Worm (Caenorhabditis elegans): ENCODE measurements around the gene old-1.
"Not testable (repeated sequence)": the region's sequence is repeated elsewhere in the genome, so short reads cannot be mapped to it uniquely, and the experiment has no call there.

The old-1 gene

ce11 chrII:9866378-9866777 is 2.2 kb downstream of the old-1 start, which contains the start of gene chil-1:
chil-1 (minus strand) TSS chrII:9866478.
- not testable (repeated sequence) for TF ChIP-seq nhr-12 (tag; optimal IDR thresholded peaks at IDR 0.05); ces-1 (GFP tag; optimal IDR thresholded peaks at IDR 0.05); lin-13 (tag; optimal IDR thresholded peaks at IDR 0.05)

- TF ChIP-seq sem-2 (GFP tag; optimal IDR thresholded peaks at IDR 0.05), result no peak
- no peak for TF ChIP-seq nhr-28 (tag; optimal IDR thresholded peaks at IDR 0.05)
- TF ChIP-seq flh-1 (GFP tag; optimal IDR thresholded peaks at IDR 0.05), result no peak
- TF ChIP-seq mls-2 (tag; optimal IDR thresholded peaks at IDR 0.05), result no peak
- no peak for TF ChIP-seq nhr-12 (tag; optimal IDR thresholded peaks at IDR 0.05)
- no peak for TF ChIP-seq ham-2 (GFP tag; optimal IDR thresholded peaks at IDR 0.05)
Observed at ce11 chrII:9862147-9862546, 6.4 kb downstream of the old-1 start, which contains the start of gene C08H9.18. C08H9.18 (minus strand) TSS chrII:9862247.

- no peak for TF ChIP-seq lsy-2 (tag; optimal IDR thresholded peaks at IDR 0.05)
- no peak for TF ChIP-seq sem-2 (GFP tag; optimal IDR thresholded peaks at IDR 0.05)
- no peak for TF ChIP-seq tbx-8 (GFP tag; optimal IDR thresholded peaks at IDR 0.05)
- TF ChIP-seq ceh-39 (tag; optimal IDR thresholded peaks at IDR 0.05), result no peak
- TF ChIP-seq zip-8 (tag; optimal IDR thresholded peaks at IDR 0.05), result no peak
- TF ChIP-seq mep-1 (tag; optimal IDR thresholded peaks at IDR 0.05), result no peak
- no peak for TF ChIP-seq unc-62 (GFP tag; optimal IDR thresholded peaks at IDR 0.05)
- TF ChIP-seq nhr-237 (tag; optimal IDR thresholded peaks at IDR 0.05), result no peak
- TF ChIP-seq lin-13 (tag; optimal IDR thresholded peaks at IDR 0.05), result no peak
- no peak for TF ChIP-seq elt-3 (tag; optimal IDR thresholded peaks at IDR 0.05)
- TF ChIP-seq mls-2 (tag; optimal IDR thresholded peaks at IDR 0.05), result no peak
- no peak for TF ChIP-seq mab-5 (tag; optimal IDR thresholded peaks at IDR 0.05)
- no peak for TF ChIP-seq pha-4 (tag; optimal IDR thresholded peaks at IDR 0.05)
- TF ChIP-seq blmp-1 (tag; optimal IDR thresholded peaks at IDR 0.05), result no peak
Observed at ce11 chrII:9861394-9861793, 7.2 kb downstream of the old-1 start, which contains the start of gene chil-3. chil-3 (minus strand) TSS chrII:9861494.

- no peak for TF ChIP-seq ham-2 (GFP tag; optimal IDR thresholded peaks at IDR 0.05)
- no peak for TF ChIP-seq zip-8 (tag; optimal IDR thresholded peaks at IDR 0.05)
- TF ChIP-seq lin-13 (tag; optimal IDR thresholded peaks at IDR 0.05), result no peak
- TF ChIP-seq lin-32 (GFP tag; optimal IDR thresholded peaks at IDR 0.05), result no peak
- TF ChIP-seq sptf-1 (tag; optimal IDR thresholded peaks at IDR 0.05), result no peak
- no peak for TF ChIP-seq nhr-12 (tag; optimal IDR thresholded peaks at IDR 0.05)
Observed at ce11 chrII:9859575-9859974, 9.0 kb downstream of the old-1 start, which contains the start of gene chil-5. chil-5 (minus strand) TSS chrII:9859675.

DNA sequence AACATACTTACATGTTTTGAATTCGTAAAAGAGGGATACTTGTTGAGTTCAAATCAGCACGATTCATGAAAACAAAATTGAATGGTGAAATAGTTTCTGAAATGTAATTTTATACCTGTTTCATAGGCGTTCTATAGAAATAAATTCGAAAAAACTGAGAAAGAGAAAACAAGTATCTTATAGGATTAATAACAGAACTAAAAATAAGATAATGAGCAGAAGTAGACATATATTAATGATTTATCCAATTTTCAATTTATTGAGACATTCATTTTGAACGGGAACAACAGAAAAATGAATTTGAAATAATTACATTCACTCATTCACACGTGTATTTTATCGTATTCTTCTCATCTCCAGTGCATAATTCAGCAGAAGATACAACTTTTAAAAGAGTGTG is 10.8 kb downstream of the old-1 start, which contains the start of gene chil-6:
TSS of gene chil-6 (minus strand) at position 101 of the 400 bp plus-strand sequence.
- TF ChIP-seq mls-2 (tag; optimal IDR thresholded peaks at IDR 0.05), result no peak
- no peak for TF ChIP-seq ztf-11 (tag; optimal IDR thresholded peaks at IDR 0.05)
- no peak for TF ChIP-seq nhr-2 (tag; optimal IDR thresholded peaks at IDR 0.05)
- TF ChIP-seq elt-3 (tag; optimal IDR thresholded peaks at IDR 0.05), result no peak
- no peak for TF ChIP-seq unc-120 (tag; optimal IDR thresholded peaks at IDR 0.05; ENCODE audit: poor library complexity, severe bottlenecking)
- no peak for TF ChIP-seq ceh-39 (tag; optimal IDR thresholded peaks at IDR 0.05)

- no peak for TF ChIP-seq flh-1 (GFP tag; optimal IDR thresholded peaks at IDR 0.05)
- TF ChIP-seq unc-62 (GFP tag; optimal IDR thresholded peaks at IDR 0.05), result no peak
- no peak for TF ChIP-seq ham-2 (GFP tag; optimal IDR thresholded peaks at IDR 0.05)
- no peak for TF ChIP-seq nhr-28 (tag; optimal IDR thresholded peaks at IDR 0.05)
- TF ChIP-seq nhr-237 (tag; optimal IDR thresholded peaks at IDR 0.05), result no peak
- TF ChIP-seq ceh-83 (GFP tag; optimal IDR thresholded peaks at IDR 0.05), result no peak
- no peak for TF ChIP-seq lin-13 (tag; optimal IDR thresholded peaks at IDR 0.05)
- TF ChIP-seq nhr-12 (tag; optimal IDR thresholded peaks at IDR 0.05), result no peak
- no peak for TF ChIP-seq ceh-43 (GFP tag; optimal IDR thresholded peaks at IDR 0.05)
Observed at ce11 chrII:9855620-9856019, 12.9 kb downstream of the old-1 start, which contains the start of gene chil-4. chil-4 (minus strand) TSS chrII:9855720.

DNA sequence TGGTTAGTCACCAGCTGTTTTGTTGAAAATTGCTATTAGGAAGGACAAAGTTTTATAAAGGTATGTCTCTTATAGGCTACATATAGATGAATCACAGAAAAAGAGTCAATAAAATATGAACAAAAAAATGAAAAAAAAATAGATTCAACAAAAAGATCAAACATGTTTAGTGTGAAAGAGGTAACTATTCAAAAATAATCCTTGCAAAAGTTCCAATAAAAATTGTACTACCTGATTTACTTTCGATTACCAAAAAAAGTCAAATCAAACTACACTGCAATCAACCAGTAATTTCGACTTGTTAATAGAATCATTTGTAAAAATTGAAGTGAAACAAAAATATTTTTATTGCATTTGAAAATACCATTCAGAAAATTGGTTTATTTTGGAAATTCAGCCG is 17.6 kb downstream of the old-1 start, which contains the start of gene ZK938.10:
TSS of gene ZK938.10 (minus strand) at position 101 of the 400 bp plus-strand sequence.
- TF ChIP-seq unc-120 (tag; optimal IDR thresholded peaks at IDR 0.05; ENCODE audit: poor library complexity, severe bottlenecking) (no peak), nhr-237 (tag; optimal IDR thresholded peaks at IDR 0.05) (no peak), ham-2 (GFP tag; optimal IDR thresholded peaks at IDR 0.05) (no peak), M03D4.4 (tag; optimal IDR thresholded peaks at IDR 0.05) (no peak), elt-3 (tag; optimal IDR thresholded peaks at IDR 0.05) (no peak), nhr-76 (tag; optimal IDR thresholded peaks at IDR 0.05) (no peak), mep-1 (tag; optimal IDR thresholded peaks at IDR 0.05) (no peak), sem-2 (GFP tag; optimal IDR thresholded peaks at IDR 0.05) (no peak), zip-8 (tag; optimal IDR thresholded peaks at IDR 0.05) (no peak), nhr-2 (tag; optimal IDR thresholded peaks at IDR 0.05) (no peak), pha-4 (tag; optimal IDR thresholded peaks at IDR 0.05) (no peak), ceh-83 (GFP tag; optimal IDR thresholded peaks at IDR 0.05) (no peak)
